Worm (Caenorhabditis elegans) whole organism, mixed stage, embryonic: ENCODE measurements around the gene F56H11.2.

Experiments used
- bed-3 ChIP-seq: fragments of 200-800 bp; sonication (Bioruptor generic); optimal IDR thresholded peaks from 3 replicates; lab custom pipeline; 2018; ENCODE audit warnings: mild to moderate bottlenecking, missing genetic modification characterization, moderate library complexity, missing compliant biosample characterization
- blmp-1 ChIP-seq: fragments of 150-350 bp; optimal IDR thresholded peaks from 2 replicates; lab custom pipeline; 2014; ENCODE audit warnings: missing biosample characterization, missing genetic modification characterization
- ceh-39 ChIP-seq: fragments of 150-350 bp; optimal IDR thresholded peaks from 2 replicates; lab custom pipeline; 2014; ENCODE audit warnings: missing biosample characterization, missing genetic modification characterization
- ceh-43 ChIP-seq: fragments of 200-800 bp; sonication (Bioruptor generic); optimal IDR thresholded peaks from 2 replicates; lab custom pipeline; 2018; ENCODE audit warnings: mild to moderate bottlenecking, missing genetic modification characterization, moderate library complexity, missing compliant biosample characterization
- ceh-83 ChIP-seq: fragments of 200-800 bp; sonication (Bioruptor generic); optimal IDR thresholded peaks from 2 replicates; lab custom pipeline; 2018; ENCODE audit warnings: mild to moderate bottlenecking, missing genetic modification characterization, missing compliant biosample characterization
- ces-1 ChIP-seq: fragments of 150-350 bp; optimal IDR thresholded peaks from 2 replicates; lab custom pipeline; 2014; ENCODE audit warnings: missing biosample characterization, missing genetic modification reagents, missing genetic modification characterization
- cnd-1 ChIP-seq: fragments of 200-800 bp; sonication (Bioruptor generic); optimal IDR thresholded peaks from 2 replicates; lab custom pipeline; 2018; ENCODE audit warnings: mild to moderate bottlenecking, missing genetic modification characterization, missing compliant biosample characterization
- drap-1 ChIP-seq: fragments of 200-800 bp; sonication (Bioruptor generic); optimal IDR thresholded peaks from 3 replicates; lab custom pipeline; 2018; ENCODE audit warnings: mild to moderate bottlenecking, missing genetic modification characterization, missing compliant biosample characterization
- elt-1 ChIP-seq: sonication (generic microtip); optimal IDR thresholded peaks from 2 replicates; lab custom pipeline; 2017; ENCODE audit warnings: missing genetic modification characterization, mild to moderate bottlenecking, missing compliant biosample characterization, antibody characterized with exemption, moderate library complexity, borderline replicate concordance; ENCODE audit not compliant: insufficient read depth
- elt-3 ChIP-seq: fragments of 150-350 bp; optimal IDR thresholded peaks from 2 replicates; lab custom pipeline; 2014; ENCODE audit warnings: missing biosample characterization, missing genetic modification characterization
- flh-1 ChIP-seq: fragments of 200-800 bp; sonication (Bioruptor generic); optimal IDR thresholded peaks from 2 replicates; lab custom pipeline; 2018; ENCODE audit warnings: mild to moderate bottlenecking, missing genetic modification characterization, moderate library complexity, missing compliant biosample characterization
- ham-2 ChIP-seq: fragments of 200-800 bp; sonication (Bioruptor generic); optimal IDR thresholded peaks from 2 replicates; lab custom pipeline; 2018; ENCODE audit warnings: mild to moderate bottlenecking, missing genetic modification characterization, missing compliant biosample characterization
- hlh-1 ChIP-seq: fragments of 150-350 bp; optimal IDR thresholded peaks from 2 replicates; lab custom pipeline; 2014; ENCODE audit warnings: missing biosample characterization, missing genetic modification reagents, missing genetic modification characterization
- lin-13 ChIP-seq: fragments of 150-350 bp; optimal IDR thresholded peaks from 2 replicates; lab custom pipeline; 2014; ENCODE audit warnings: missing biosample characterization, missing genetic modification characterization
- lin-32 ChIP-seq: fragments of 200-800 bp; sonication (Bioruptor generic); optimal IDR thresholded peaks from 2 replicates; lab custom pipeline; 2018; ENCODE audit warnings: mild to moderate bottlenecking, missing genetic modification characterization, missing compliant biosample characterization
- lsy-2 ChIP-seq: fragments of 150-350 bp; optimal IDR thresholded peaks from 2 replicates; lab custom pipeline; 2014; ENCODE audit warnings: missing biosample characterization, missing genetic modification characterization
- mab-5 ChIP-seq: fragments of 150-350 bp; optimal IDR thresholded peaks from 2 replicates; lab custom pipeline; 2014; ENCODE audit warnings: missing biosample characterization, missing genetic modification characterization
- mep-1 ChIP-seq: fragments of 150-350 bp; optimal IDR thresholded peaks from 2 replicates; lab custom pipeline; 2017; ENCODE audit warnings: missing biosample characterization, missing genetic modification reagents, missing genetic modification characterization, inconsistent platforms
- mls-2 ChIP-seq: sonication (generic microtip); optimal IDR thresholded peaks from 2 replicates; lab custom pipeline; 2016; ENCODE audit warnings: mild to moderate bottlenecking, missing genetic modification characterization, moderate library complexity, missing compliant biosample characterization
- nhr-12 ChIP-seq: fragments of 150-350 bp; optimal IDR thresholded peaks from 2 replicates; lab custom pipeline; 2014; ENCODE audit warnings: missing biosample characterization, missing genetic modification characterization
- nhr-2 ChIP-seq: fragments of 150-350 bp; optimal IDR thresholded peaks from 2 replicates; lab custom pipeline; 2014; ENCODE audit warnings: missing biosample characterization, missing genetic modification characterization
- nhr-237 ChIP-seq: fragments of 150-350 bp; optimal IDR thresholded peaks from 2 replicates; lab custom pipeline; 2014; ENCODE audit warnings: missing biosample characterization, missing genetic modification characterization
- nhr-28 ChIP-seq: fragments of 150-350 bp; optimal IDR thresholded peaks from 2 replicates; lab custom pipeline; 2014; ENCODE audit warnings: missing biosample characterization, missing genetic modification characterization
- nhr-76 ChIP-seq: sonication (generic microtip); optimal IDR thresholded peaks from 2 replicates; lab custom pipeline; 2017; ENCODE audit warnings: missing biosample characterization, missing genetic modification characterization
- pha-4 ChIP-seq: fragments of 150-350 bp; optimal IDR thresholded peaks from 2 replicates; lab custom pipeline; 2018; ENCODE audit warnings: missing biosample characterization, missing genetic modification reagents, missing genetic modification characterization
- sem-2 ChIP-seq: fragments of 200-800 bp; sonication (Bioruptor generic); optimal IDR thresholded peaks from 2 replicates; lab custom pipeline; 2018; ENCODE audit warnings: mild to moderate bottlenecking, missing genetic modification characterization, missing compliant biosample characterization
- tbx-8 ChIP-seq: fragments of 200-800 bp; sonication (Bioruptor generic); optimal IDR thresholded peaks from 2 replicates; lab custom pipeline; 2018; ENCODE audit warnings: mild to moderate bottlenecking, missing genetic modification characterization, moderate library complexity, missing compliant biosample characterization
- unc-120 ChIP-seq: sonication (generic microtip); optimal IDR thresholded peaks from 2 replicates; lab custom pipeline; 2017; ENCODE audit warnings: missing genetic modification characterization, missing compliant biosample characterization; ENCODE audit not compliant: poor library complexity, severe bottlenecking
- unc-39 ChIP-seq: fragments of 150-350 bp; optimal IDR thresholded peaks from 2 replicates; lab custom pipeline; 2014; ENCODE audit warnings: missing biosample characterization, missing genetic modification characterization
- unc-62 ChIP-seq: fragments of 150-350 bp; optimal IDR thresholded peaks from 2 replicates; lab custom pipeline; 2014; ENCODE audit warnings: missing biosample characterization, missing genetic modification reagents, missing genetic modification characterization
- zip-8 ChIP-seq: fragments of 150-350 bp; optimal IDR thresholded peaks from 2 replicates; lab custom pipeline; 2014; ENCODE audit warnings: missing biosample characterization, missing genetic modification characterization
- ztf-11 ChIP-seq: fragments of 150-350 bp; optimal IDR thresholded peaks from 2 replicates; lab custom pipeline; 2014; ENCODE audit warnings: missing biosample characterization, missing genetic modification characterization

F56H11.2 gene

ce11 chrIV:9508612-9509011 is 24.4 kb downstream of the F56H11.2 start, which contains the start of gene ethe-1:
Gene ethe-1, minus strand, starts transcription at chrIV:9508761.
- TF ChIP-seq cnd-1 (no peak), zip-8 (tag; lab: Kevin White, UChicago) (no peak), bed-3 (GFP tag; lab: Kevin White, UChicago) (no peak), nhr-237 (tag; lab: Kevin White, UChicago) (no peak), drap-1 (GFP tag; lab: Kevin White, UChicago) (no peak), elt-3 (tag; lab: Kevin White, UChicago) (no peak), flh-1 (no peak), unc-39 (tag; lab: Kevin White, UChicago) (no peak), ces-1 (GFP tag; lab: Kevin White, UChicago) (no peak), ham-2 (no peak), hlh-1 (tag; lab: Kevin White, UChicago) (no peak), pha-4 (tag; lab: Kevin White, UChicago) (no peak), mab-5 (no peak), ceh-39 (tag; lab: Kevin White, UChicago) (no peak), ztf-11 (tag; lab: Kevin White, UChicago) (no peak), unc-120 (tag; lab: Kevin White, UChicago) (no peak), lsy-2 (tag; lab: Kevin White, UChicago) (no peak), ceh-43 (GFP tag; lab: Kevin White, UChicago) (no peak), lin-32 (GFP tag; lab: Kevin White, UChicago) (no peak), mls-2 (tag; lab: Kevin White, UChicago) (no peak)

- no peak for TF ChIP-seq drap-1 (GFP tag; lab: Kevin White, UChicago)
- TF ChIP-seq nhr-28 (tag; lab: Kevin White, UChicago): no peak
- TF ChIP-seq cnd-1: no peak
- TF ChIP-seq nhr-237 (tag; lab: Kevin White, UChicago): no peak
- no peak for TF ChIP-seq elt-1 (tag; lab: Kevin White, UChicago)
- no peak for TF ChIP-seq lin-32 (GFP tag; lab: Kevin White, UChicago)
- no peak for TF ChIP-seq sem-2 (GFP tag; lab: Kevin White, UChicago)
- no peak for TF ChIP-seq bed-3 (GFP tag; lab: Kevin White, UChicago)
These were observed 26.7 kb downstream of the F56H11.2 start, which contains the start of gene ttr-9 for ce11 chrIV:9506251-9506650. Gene ttr-9, minus strand, starts transcription at chrIV:9506351.

- no peak for TF ChIP-seq bed-3 (GFP tag; lab: Kevin White, UChicago)
- TF ChIP-seq flh-1: no peak
- TF ChIP-seq nhr-237 (tag; lab: Kevin White, UChicago): no peak
- TF ChIP-seq blmp-1 (tag; lab: Kevin White, UChicago): no peak
- TF ChIP-seq unc-62 (GFP tag; lab: Kevin White, UChicago): no peak
- no peak for TF ChIP-seq ceh-39 (tag; lab: Kevin White, UChicago)
- no peak for TF ChIP-seq nhr-2 (tag; lab: Kevin White, UChicago)
- TF ChIP-seq sem-2 (GFP tag; lab: Kevin White, UChicago): no peak
- no peak for TF ChIP-seq elt-1 (tag; lab: Kevin White, UChicago)
- TF ChIP-seq tbx-8 (GFP tag; lab: Kevin White, UChicago): no peak
- no peak for TF ChIP-seq unc-39 (tag; lab: Kevin White, UChicago)
- TF ChIP-seq nhr-76 (tag; lab: Kevin White, UChicago): no peak
- TF ChIP-seq mab-5: no peak
- TF ChIP-seq cnd-1: no peak
- TF ChIP-seq unc-120 (tag; lab: Kevin White, UChicago): no peak
- no peak for TF ChIP-seq drap-1 (GFP tag; lab: Kevin White, UChicago)
- no peak for TF ChIP-seq ceh-83 (GFP tag; lab: Kevin White, UChicago)
- TF ChIP-seq lin-13 (tag; lab: Kevin White, UChicago): no peak
- TF ChIP-seq ceh-43 (GFP tag; lab: Kevin White, UChicago): no peak
These were observed 32.9 kb downstream of the F56H11.2 start, which contains the start of gene ugt-21 for ce11 chrIV:9500100-9500499. Gene ugt-21, plus strand, starts transcription at chrIV:9500311.

ce11 chrIV:9499636-9500035 is 33.3 kb downstream of the F56H11.2 start:
- TF ChIP-seq lin-13 (tag; lab: Kevin White, UChicago): no peak
- TF ChIP-seq ceh-39 (tag; lab: Kevin White, UChicago): no peak
- no peak for TF ChIP-seq ceh-43 (GFP tag; lab: Kevin White, UChicago)
- no peak for TF ChIP-seq ham-2
- TF ChIP-seq elt-1 (tag; lab: Kevin White, UChicago): no peak
- TF ChIP-seq nhr-2 (tag; lab: Kevin White, UChicago): no peak
- TF ChIP-seq unc-39 (tag; lab: Kevin White, UChicago): no peak
- no peak for TF ChIP-seq elt-3 (tag; lab: Kevin White, UChicago)
- no peak for TF ChIP-seq nhr-12 (tag; lab: Kevin White, UChicago)
- no peak for TF ChIP-seq mep-1 (tag; lab: Kevin White, UChicago)
- TF ChIP-seq mab-5: no peak
- TF ChIP-seq lsy-2 (tag; lab: Kevin White, UChicago): no peak
